Worm (Caenorhabditis elegans) whole organism, midembryonic: Measurements from ENCODE around the gene C29A12.6.

Experiments used
- cog-1 ChIP-seq: sonication (generic microtip); optimal IDR thresholded peaks from 2 replicates; lab custom pipeline; 2016; ENCODE audit warnings: missing genetic modification characterization, missing compliant biosample characterization
- flt-1 ChIP-seq: fragments of 200-800 bp; sonication (Bioruptor generic); IDR thresholded peaks from 2 replicates; pipeline ENCODE4 v1.3.6; 2022; ENCODE audit warnings: missing genetic modification characterization, missing compliant biosample characterization
- klf-2 ChIP-seq: fragments of 200-800 bp; sonication (Bioruptor generic); conservative IDR thresholded peaks from 2 replicates; pipeline ENCODE4 v1.3.6; 2022; ENCODE audit warnings: missing genetic modification reagents, missing genetic modification characterization, missing compliant biosample characterization
- med-1 ChIP-seq: sonication (generic microtip); optimal IDR thresholded peaks from 2 replicates; lab custom pipeline; 2017; ENCODE audit warnings: missing genetic modification characterization, mild to moderate bottlenecking, missing compliant biosample characterization, antibody characterized with exemption, missing genetic modification reagents; ENCODE audit not compliant: insufficient read depth
- tab-1 ChIP-seq: fragments of 200-800 bp; sonication (Bioruptor generic); IDR thresholded peaks from 2 replicates; pipeline ENCODE4 v1.3.6; 2022; ENCODE audit warnings: missing genetic modification characterization, missing compliant biosample characterization
- ztf-23 ChIP-seq: fragments of 200-800 bp; sonication (Bioruptor generic); IDR thresholded peaks from 2 replicates; pipeline ENCODE4 v1.3.6; 2022; ENCODE audit warnings: missing genetic modification reagents, missing genetic modification characterization, missing compliant biosample characterization

DNA sequence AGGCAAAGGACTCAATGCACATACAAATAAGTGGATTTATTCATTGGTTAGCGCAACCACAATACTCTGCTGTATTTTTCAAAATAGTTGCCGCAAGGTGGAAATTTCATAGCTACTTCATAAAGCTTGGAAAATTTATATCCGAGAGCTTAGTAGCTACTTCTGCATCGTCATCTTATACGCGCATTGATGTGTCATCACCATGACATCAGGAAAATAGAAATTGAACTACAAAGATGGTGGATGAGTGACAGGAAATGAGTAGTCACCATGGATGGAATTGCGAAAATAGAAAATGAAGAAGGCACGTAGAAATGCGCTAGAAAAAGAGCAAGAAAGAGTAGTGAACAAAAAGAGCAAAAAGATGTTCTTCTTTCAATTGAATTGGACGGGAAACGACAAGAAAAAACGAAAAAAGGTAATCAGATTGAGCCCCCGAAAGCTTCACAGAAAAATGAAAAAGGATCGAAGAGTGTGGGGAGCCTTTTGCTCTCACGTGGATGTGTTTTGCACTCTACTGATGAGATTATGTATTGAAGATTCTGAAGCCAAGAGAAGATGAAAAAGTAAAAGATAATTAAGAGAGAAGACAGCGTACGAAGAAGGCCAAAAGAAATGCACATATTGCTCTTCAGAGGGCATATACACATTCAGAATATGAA, 28.1 kb downstream of the C29A12.6 start:
- TF ChIP-seq med-1 (GFP tag; lab: Kevin White, UChicago) (no peak), klf-2 (GFP tag; lab: Robert Waterston, UW) (no peak), cog-1 (tag; lab: Kevin White, UChicago) (no peak), tab-1 (no peak), ztf-23 (GFP tag; lab: Robert Waterston, UW) (no peak), flt-1 (GFP tag; lab: Robert Waterston, UW) (no peak)
